Worm (Caenorhabditis elegans) whole organism, L1 larva: ENCODE data around the gene hif-1.

Source experiments
- aly-2 ChIP-seq: fragments of 150-350 bp; optimal IDR thresholded peaks from 2 replicates; lab custom pipeline; 2014; ENCODE audit warnings: missing biosample characterization, missing genetic modification characterization
- egl-13 ChIP-seq: sonication (generic microtip); optimal IDR thresholded peaks from 2 replicates; lab custom pipeline; 2016; ENCODE audit warnings: missing genotype, missing genetic modification reagents, missing genetic modification characterization, missing compliant biosample characterization
- egl-27 ChIP-seq, 2 experiments: fragments of 150-350 bp in 1 of 2; sonication (generic microtip); optimal IDR thresholded peaks; 3 replicates each; lab custom pipeline; 2017 to 2018; ENCODE audit warnings: missing biosample characterization in 2 of 2, missing genetic modification characterization in 2 of 2, missing genetic modification reagents in 2 of 2
- elt-3 ChIP-seq, 6 experiments: fragments of 150-350 bp in 1 of 6; sonication (generic microtip); optimal IDR thresholded peaks; 2 replicates each; lab custom pipeline; 2017 to 2018; ENCODE audit warnings: missing biosample characterization in 6 of 6, missing genetic modification characterization in 6 of 6, inconsistent platforms in 1 of 6
- irx-1 ChIP-seq: sonication (generic microtip); optimal IDR thresholded peaks from 2 replicates; lab custom pipeline; 2016; ENCODE audit warnings: missing genetic modification characterization, missing compliant biosample characterization
- lir-3 ChIP-seq: sonication (generic microtip); optimal IDR thresholded peaks from 2 replicates; lab custom pipeline; 2016; ENCODE audit warnings: mild to moderate bottlenecking, missing genetic modification characterization, moderate library complexity, missing compliant biosample characterization; ENCODE audit not compliant: poor library complexity
- mdl-1 ChIP-seq, 2 experiments: fragments of 150-350 bp; optimal IDR thresholded peaks; 2 replicates each; lab custom pipeline; 2014 to 2017; ENCODE audit warnings: missing biosample characterization in 2 of 2, missing genetic modification characterization in 2 of 2, inconsistent platforms in 1 of 2
- nhr-20 ChIP-seq: sonication (generic microtip); optimal IDR thresholded peaks from 2 replicates; lab custom pipeline; 2016; ENCODE audit warnings: mild to moderate bottlenecking, missing genetic modification characterization, missing compliant biosample characterization
- nhr-237 ChIP-seq: fragments of 150-350 bp; optimal IDR thresholded peaks from 2 replicates; lab custom pipeline; 2014; ENCODE audit warnings: missing biosample characterization, missing genetic modification characterization
- unc-130 ChIP-seq: fragments of 150-350 bp; optimal IDR thresholded peaks from 2 replicates; lab custom pipeline; 2017; ENCODE audit warnings: missing biosample characterization, missing genetic modification characterization, inconsistent platforms
- unc-30 ChIP-seq: sonication (generic microtip); optimal IDR thresholded peaks from 2 replicates; lab custom pipeline; 2017; ENCODE audit warnings: missing biosample characterization, missing genetic modification characterization
- zag-1 ChIP-seq: fragments of 150-350 bp; optimal IDR thresholded peaks from 2 replicates; lab custom pipeline; 2014; ENCODE audit warnings: missing biosample characterization, missing genetic modification characterization

DNA sequence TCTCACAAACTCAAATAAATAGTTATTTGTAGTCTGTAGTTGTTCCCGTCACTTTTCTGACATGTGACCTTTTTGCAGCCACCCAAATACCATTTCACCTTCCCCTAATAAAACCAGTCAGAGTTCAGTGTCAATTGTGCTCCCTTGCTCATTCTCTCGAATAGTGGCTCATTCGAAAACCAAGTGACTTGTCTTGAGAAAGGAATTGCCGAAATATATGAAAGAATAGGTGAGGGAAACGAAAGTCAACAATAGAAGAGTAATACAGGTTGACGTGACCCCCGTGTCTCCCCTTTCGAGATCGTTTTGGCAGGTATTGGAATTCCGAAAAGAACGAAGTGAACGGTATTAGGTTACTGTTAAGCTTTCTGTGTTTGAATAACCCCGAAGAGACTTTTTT lies 17.0 kb upstream of the hif-1 start:
- TF ChIP-seq nhr-20 (tag; lab: Kevin White, UChicago) (peak; percentile 11), mdl-1 (tag; optimal IDR thresholded peaks at IDR 0.05; lab: Kevin White, UChicago) (no peak), aly-2 (tag; lab: Kevin White, UChicago) (no peak), elt-3 (tag; optimal IDR thresholded peaks at IDR 0.05; lab: Kevin White, UChicago) (no peak), unc-30 (tag; lab: Kevin White, UChicago) (no peak), unc-130 (tag; lab: Kevin White, UChicago) (no peak), nhr-237 (no peak), egl-27 (tag; optimal IDR thresholded peaks at IDR 0.05; lab: Kevin White, UChicago) (no peak), lir-3 (tag; lab: Kevin White, UChicago) (no peak), egl-13 (no peak), zag-1 (tag; lab: Kevin White, UChicago) (no peak), irx-1 (tag; lab: Kevin White, UChicago) (no peak)
